Fruit fly (Drosophila melanogaster) whole organism, embryonic: ENCODE results near the gene Cpr78E.

Experiments
- Bgb ChIP-seq: fragments of 200-800 bp; sonication (Bioruptor generic); IDR thresholded peaks from 2 replicates; pipeline ENCODE4 v1.3.6; 2022; ENCODE audit warnings: missing biosample characterization, missing genetic modification characterization; ENCODE audit not compliant: partially characterized antibody
- CG10431 ChIP-seq: fragments of 200-800 bp; sonication (Bioruptor generic); optimal IDR thresholded peaks from 3 replicates; lab custom pipeline; 2018; ENCODE audit warnings: missing biosample characterization, mild to moderate bottlenecking, missing genetic modification characterization
- CG11085 ChIP-seq: fragments of 200-800 bp; sonication (Bioruptor generic); IDR thresholded peaks from 2 replicates; pipeline ENCODE4 v1.3.6; 2022; ENCODE audit warnings: missing biosample characterization, missing genetic modification characterization
- CG11247 ChIP-seq: fragments of 200-800 bp; sonication (Bioruptor generic); IDR thresholded peaks from 2 replicates; pipeline ENCODE4 v1.3.6; 2022; ENCODE audit warnings: missing biosample characterization, missing genetic modification characterization
- CG12769 ChIP-seq: fragments of 200-800 bp; sonication (Bioruptor generic); optimal IDR thresholded peaks from 2 replicates; lab custom pipeline; 2019; ENCODE audit warnings: missing biosample characterization, mild to moderate bottlenecking, missing genetic modification characterization, moderate library complexity
- CG13123 ChIP-seq: fragments of 200-800 bp; sonication (Bioruptor generic); optimal IDR thresholded peaks from 2 replicates; lab custom pipeline; 2016; ENCODE audit warnings: missing biosample characterization, missing genetic modification characterization
- CG13287 ChIP-seq: fragments of 200-800 bp; sonication (Bioruptor generic); IDR thresholded peaks from 2 replicates; pipeline ENCODE4 v1.3.6; 2022; ENCODE audit warnings: missing biosample characterization, missing genetic modification characterization; ENCODE audit not compliant: partially characterized antibody
- CG13894 ChIP-seq: fragments of 200-800 bp; sonication (Bioruptor generic); optimal IDR thresholded peaks from 3 replicates; lab custom pipeline; 2018; ENCODE audit warnings: missing biosample characterization, mild to moderate bottlenecking, missing genetic modification characterization, moderate library complexity
- CG14667 ChIP-seq: fragments of 200-800 bp; sonication (Bioruptor generic); IDR thresholded peaks from 2 replicates; pipeline ENCODE4 v1.3.6; 2022; ENCODE audit warnings: missing biosample characterization, missing genetic modification characterization
- CG15479 ChIP-seq: fragments of 200-800 bp; sonication (Bioruptor generic); optimal IDR thresholded peaks from 3 replicates; lab custom pipeline; 2019; ENCODE audit warnings: missing biosample characterization, mild to moderate bottlenecking, missing genetic modification characterization, moderate library complexity
- CG1603 ChIP-seq: fragments of 200-800 bp; sonication (Bioruptor generic); optimal IDR thresholded peaks from 2 replicates; lab custom pipeline; 2019; ENCODE audit warnings: missing biosample characterization, mild to moderate bottlenecking, missing genetic modification characterization, moderate library complexity
- CG17328 ChIP-seq: fragments of 200-800 bp; sonication (Bioruptor generic); IDR thresholded peaks from 2 replicates; pipeline ENCODE4 v1.3.6; 2022; ENCODE audit warnings: missing biosample characterization, missing genetic modification characterization
- CG18011 ChIP-seq: fragments of 200-800 bp; sonication (Bioruptor generic); optimal IDR thresholded peaks from 2 replicates; lab custom pipeline; 2017; ENCODE audit warnings: missing biosample characterization, missing genetic modification characterization, mild to moderate bottlenecking, moderate library complexity, missing genotype
- CG2202 ChIP-seq: fragments of 200-800 bp; sonication (Bioruptor generic); optimal IDR thresholded peaks from 2 replicates; lab custom pipeline; 2018; ENCODE audit warnings: missing biosample characterization, mild to moderate bottlenecking, missing genetic modification characterization
- CG6272 ChIP-seq: fragments of 200-800 bp; sonication (Bioruptor generic); IDR thresholded peaks from 2 replicates; pipeline ENCODE4 v1.3.6; 2022; ENCODE audit warnings: missing biosample characterization, missing genetic modification characterization
- CG7745 ChIP-seq: fragments of 200-800 bp; sonication (Bioruptor generic); optimal IDR thresholded peaks from 2 replicates; lab custom pipeline; 2018; ENCODE audit warnings: missing biosample characterization, mild to moderate bottlenecking, missing genetic modification characterization, moderate library complexity
- CG8359 ChIP-seq: fragments of 200-800 bp; sonication (Bioruptor generic); optimal IDR thresholded peaks from 2 replicates; lab custom pipeline; 2017; ENCODE audit warnings: missing biosample characterization, mild to moderate bottlenecking, missing genetic modification characterization, borderline replicate concordance
- D ChIP-seq, 2 experiments: fragments of 200-800 bp in 1 of 2; fragments of >200 bp in 1 of 2; sonication (Bioruptor generic) in 1 of 2; optimal IDR thresholded peaks; 2 replicates in 1 of 2; 3 replicates in 1 of 2; lab custom pipeline; 2017; ENCODE audit warnings: mild to moderate bottlenecking in 1 of 2, missing biosample characterization in 1 of 2, missing genetic modification characterization in 1 of 2, missing genetic modification reagents in 1 of 2
- Deaf1 ChIP-seq: fragments of 200-800 bp; optimal IDR thresholded peaks from 3 replicates; lab custom pipeline; 2019; ENCODE audit warnings: missing biosample characterization, mild to moderate bottlenecking, missing genetic modification characterization, moderate library complexity
- HLH3B ChIP-seq: fragments of 200-800 bp; sonication (Bioruptor generic); IDR thresholded peaks from 2 replicates; pipeline ENCODE4 v1.3.6; 2022; ENCODE audit warnings: missing biosample characterization, missing genetic modification characterization
- Hr39 ChIP-seq: fragments of >200 bp; optimal IDR thresholded peaks from 2 replicates; lab custom pipeline; 2017
- Kr ChIP-seq: fragments of 200-800 bp; sonication (Bioruptor generic); optimal IDR thresholded peaks from 2 replicates; lab custom pipeline; 2017; ENCODE audit warnings: missing biosample characterization, mild to moderate bottlenecking, missing genetic modification characterization
- Med ChIP-seq: fragments of 200-800 bp; sonication (Bioruptor generic); peaks from one replicate; lab custom pipeline; 2016; ENCODE audit warnings: missing biosample characterization, missing genetic modification characterization, mild to moderate bottlenecking, inconsistent platforms, moderate library complexity
- Mes4 ChIP-seq: fragments of 200-800 bp; sonication (Bioruptor generic); optimal IDR thresholded peaks from 2 replicates; lab custom pipeline; 2016; ENCODE audit warnings: missing biosample characterization, missing genetic modification characterization
- Tbp ChIP-seq: fragments of >200 bp; optimal IDR thresholded peaks from 2 replicates; lab custom pipeline; 2018; ENCODE audit warnings: missing biosample characterization, missing genetic modification characterization
- Trl ChIP-seq, 3 experiments: fragments of >200 bp in 2 of 3; fragments of 200-800 bp in 1 of 3; sonication (Bioruptor generic) in 1 of 3; optimal IDR thresholded peaks; 2 replicates in 1 of 3; 3 replicates in 2 of 3; lab custom pipeline; 2016 to 2017; ENCODE audit warnings: missing biosample characterization in 1 of 3, missing genetic modification characterization in 1 of 3
- abd-A ChIP-seq: fragments of 200-800 bp; sonication (Bioruptor generic); optimal IDR thresholded peaks from 3 replicates; lab custom pipeline; 2019; ENCODE audit warnings: missing biosample characterization, mild to moderate bottlenecking, missing genetic modification characterization, moderate library complexity
- al ChIP-seq: fragments of 200-800 bp; sonication (Bioruptor generic); IDR thresholded peaks from 2 replicates; pipeline ENCODE4 v1.3.6; 2022; ENCODE audit warnings: missing biosample characterization, missing genetic modification characterization
- amos ChIP-seq: fragments of 200-800 bp; sonication (Bioruptor generic); IDR thresholded peaks from 2 replicates; pipeline ENCODE4 v1.3.6; 2022; ENCODE audit warnings: missing biosample characterization, missing genetic modification characterization; ENCODE audit not compliant: partially characterized antibody
- bbx ChIP-seq: fragments of 200-800 bp; sonication (Bioruptor generic); IDR thresholded peaks from 2 replicates; pipeline ENCODE4 v1.3.6; 2022; ENCODE audit warnings: missing biosample characterization, missing genetic modification characterization; ENCODE audit not compliant: partially characterized antibody
- chinmo ChIP-seq: fragments of 200-800 bp; sonication (Bioruptor generic); IDR thresholded peaks from 4 replicates; pipeline ENCODE4 v1.3.6; 2022; ENCODE audit warnings: missing biosample characterization, missing genetic modification characterization; ENCODE audit not compliant: partially characterized antibody
- grn ChIP-seq: fragments of 200-800 bp; sonication (Bioruptor generic); optimal IDR thresholded peaks from 3 replicates; lab custom pipeline; 2017; ENCODE audit warnings: missing biosample characterization, missing genetic modification characterization
- ham ChIP-seq: fragments of 200-800 bp; sonication (Bioruptor generic); IDR thresholded peaks from 2 replicates; pipeline ENCODE4 v1.3.6; 2022; ENCODE audit warnings: missing biosample characterization, missing genetic modification characterization
- hb ChIP-seq: fragments of 200-800 bp; sonication (Bioruptor generic); IDR thresholded peaks from 3 replicates; pipeline ENCODE4 v1.3.6; 2022; ENCODE audit warnings: missing biosample characterization, missing genetic modification characterization; ENCODE audit not compliant: partially characterized antibody
- hkb ChIP-seq, 2 experiments: fragments of 200-800 bp in 1 of 2; fragments of >200 bp in 1 of 2; sonication (Bioruptor generic) in 1 of 2; IDR thresholded peaks in 1 of 2; optimal IDR thresholded peaks in 1 of 2; 2 replicates each; pipeline versions ENCODE4 v1.3.6 to Lab custom; 2017 to 2022; ENCODE audit warnings: missing biosample characterization in 1 of 2, missing genetic modification characterization in 1 of 2
- ind ChIP-seq: fragments of 200-800 bp; sonication (Bioruptor generic); optimal IDR thresholded peaks from 3 replicates; lab custom pipeline; 2016; ENCODE audit warnings: missing biosample characterization, missing genetic modification characterization
- kni ChIP-seq: fragments of 200-800 bp; sonication (Bioruptor generic); optimal IDR thresholded peaks from 3 replicates; lab custom pipeline; 2017; ENCODE audit warnings: mild to moderate bottlenecking, missing biosample characterization, missing genetic modification reagents, missing genetic modification characterization
- sd ChIP-seq: fragments of 200-800 bp; sonication (Bioruptor generic); optimal IDR thresholded peaks from 3 replicates; lab custom pipeline; 2018; ENCODE audit warnings: missing biosample characterization, mild to moderate bottlenecking, missing genetic modification characterization, moderate library complexity
- sens ChIP-seq: fragments of 200-800 bp; sonication (Bioruptor generic); peaks from one replicate; lab custom pipeline; 2016; ENCODE audit warnings: missing biosample characterization, missing genetic modification characterization
- seq ChIP-seq: fragments of 200-800 bp; sonication (Bioruptor generic); IDR thresholded peaks from 2 replicates; pipeline ENCODE4 v1.3.6; 2022; ENCODE audit warnings: missing biosample characterization, missing genetic modification characterization
- tll ChIP-seq, 2 experiments: fragments of 200-800 bp in 1 of 2; fragments of >200 bp in 1 of 2; sonication (Bioruptor generic) in 1 of 2; optimal IDR thresholded peaks; 2 replicates each; lab custom pipeline; 2017 to 2019; ENCODE audit warnings: missing biosample characterization in 2 of 2, missing genetic modification characterization in 2 of 2, mild to moderate bottlenecking in 1 of 2, moderate library complexity in 1 of 2
- wor ChIP-seq: fragments of 200-800 bp; sonication (Bioruptor generic); IDR thresholded peaks from 2 replicates; pipeline ENCODE4 v1.3.6; 2022; ENCODE audit warnings: missing biosample characterization, missing genetic modification characterization
- yki ChIP-seq: fragments of >200 bp; optimal IDR thresholded peaks from 3 replicates; lab custom pipeline; 2018
- z ChIP-seq: fragments of 200-800 bp; sonication (Bioruptor generic); IDR thresholded peaks from 3 replicates; pipeline ENCODE4 v1.3.6; 2022; ENCODE audit warnings: missing biosample characterization, missing genetic modification characterization
- zf30C ChIP-seq: fragments of 200-800 bp; sonication (Bioruptor generic); optimal IDR thresholded peaks from 3 replicates; lab custom pipeline; 2018; ENCODE audit warnings: missing biosample characterization, mild to moderate bottlenecking, missing genetic modification characterization

Cpr78E gene

DNA sequence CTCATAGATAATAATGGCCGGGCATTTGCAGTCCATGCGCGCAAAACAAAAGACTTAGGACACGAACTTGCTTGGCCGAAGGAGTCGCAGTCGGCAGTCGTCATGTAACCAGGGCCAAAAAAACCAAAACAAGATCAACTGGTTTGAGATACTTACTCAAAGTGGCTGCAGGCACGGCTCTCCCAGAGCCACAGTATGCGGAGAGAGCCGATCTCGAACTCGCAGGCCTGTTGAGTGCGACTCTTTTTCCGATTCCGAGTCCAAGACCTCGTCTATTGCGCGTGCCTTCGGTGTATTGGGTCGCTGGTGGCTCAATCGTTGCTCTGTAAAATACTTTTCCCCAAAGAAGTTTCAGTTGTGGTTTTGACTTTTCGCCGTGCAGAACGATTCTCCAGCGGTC lies 22.2 kb downstream of the Cpr78E start, which contains the start of gene CG43980:
Gene CG43980 (plus strand): TSS at position 352 of the 400 bp plus-strand sequence.
- TF ChIP-seq CG8359 (no peak), amos (GFP tag; lab: Robert Waterston, UW) (peak; percentile 18; the same call in 1 of the 2 replicates), wor (GFP tag; lab: Robert Waterston, UW) (no peak), sens (peak; percentile 40), CG10431 (GFP tag; lab: Kevin White, UChicago) (peak; percentile 18), chinmo (GFP tag; lab: Robert Waterston, UW) (peak; percentile 72; the same call in 2 of the 4 replicates), CG13287 (GFP tag; lab: Robert Waterston, UW) (peak; percentile 17; the same call in 1 of the 2 replicates), sd (tag; lab: Kevin White, UChicago) (peak; percentile 5), Trl (optimal IDR thresholded peaks at IDR 0.05; lab: Kevin White, UChicago) (peak; percentile 58 to 62), Trl (GFP tag; optimal IDR thresholded peaks at IDR 0.05; lab: Kevin White, UChicago) (no peak), CG14667 (GFP tag; lab: Robert Waterston, UW) (no peak), hkb (optimal IDR thresholded peaks at IDR 0.05; lab: Kevin White, UChicago) (no peak), hkb (GFP tag; IDR thresholded peaks at IDR 0.05; lab: Robert Waterston, UW) (0 out of 2 replicates have a peak, but pooled peaks have one; percentile 33), Mes4 (GFP tag; lab: Kevin White, UChicago) (no peak), ind (GFP tag; lab: Kevin White, UChicago) (no peak), CG12769 (peak; percentile 34), CG11247 (GFP tag; lab: Robert Waterston, UW) (peak; percentile 59; the same call in 1 of the 2 replicates), kni (peak; percentile 5), CG13894 (tag; lab: Kevin White, UChicago) (peak; percentile 11), z (GFP tag; lab: Robert Waterston, UW) (peak; percentile 94), yki (lab: Kevin White, UChicago) (peak; percentile 5), Bgb (GFP tag; lab: Robert Waterston, UW) (peak; percentile 27; the same call in 1 of the 2 replicates), bbx (GFP tag; lab: Robert Waterston, UW) (0 out of 2 replicates have a peak, but pooled peaks have one; percentile 24), seq (GFP tag; lab: Robert Waterston, UW) (no peak), CG2202 (tag; lab: Kevin White, UChicago) (no peak), CG1603 (tag; lab: Kevin White, UChicago) (no peak), abd-A (tag; lab: Kevin White, UChicago) (peak; percentile 21), Deaf1 (tag; lab: Kevin White, UChicago) (peak; percentile 79)
- TF ChIP-seq, all 482 proteins: peak for 18

- TF ChIP-seq Med (GFP tag; lab: Kevin White, UChicago) (peak; percentile 68), Hr39 (lab: Kevin White, UChicago) (peak; percentile 1), Tbp (no peak)
Measured at dm6 chr3L:21644176-21644575, 22.6 kb downstream of the Cpr78E start.

dm6 chr3L:21642908-21643572 lies 23.7 kb downstream of the Cpr78E start:
- TF ChIP-seq HLH3B (GFP tag; lab: Robert Waterston, UW) (no peak), CG18011 (GFP tag; lab: Kevin White, UChicago) (no peak), grn (GFP tag; lab: Kevin White, UChicago) (peak; percentile 90), sd (tag; lab: Kevin White, UChicago) (peak; percentile 34), CG13123 (GFP tag; lab: Kevin White, UChicago) (no peak), ham (GFP tag; lab: Robert Waterston, UW) (no peak), al (0 out of 2 replicates have a peak, but pooled peaks have one; percentile 8), CG11085 (GFP tag; lab: Robert Waterston, UW) (no peak), D (optimal IDR thresholded peaks at IDR 0.05; lab: Kevin White, UChicago) (peak; percentile 68), D (GFP tag; optimal IDR thresholded peaks at IDR 0.05; lab: Kevin White, UChicago) (no peak), CG17328 (GFP tag; lab: Robert Waterston, UW) (no peak), CG7745 (tag; lab: Kevin White, UChicago) (peak; percentile 50), CG6272 (GFP tag; lab: Robert Waterston, UW) (no peak), Kr (GFP tag; lab: Kevin White, UChicago) (peak; percentile 25), CG15479 (GFP tag; lab: Kevin White, UChicago) (no peak), tll (GFP tag; optimal IDR thresholded peaks at IDR 0.05; lab: Kevin White, UChicago) (peak in 1 of 2 experiments; percentile 23), hb (GFP tag; lab: Robert Waterston, UW) (no peak), kni (peak; percentile 56), zf30C (GFP tag; lab: Kevin White, UChicago) (no peak)
